Worm (Caenorhabditis elegans) whole organism, midembryonic: Measurements from ENCODE around the gene ttx-1.

Source experiments
- klf-2 ChIP-seq: fragments of 200-800 bp; sonication (Bioruptor generic); conservative IDR thresholded peaks from 2 replicates; pipeline ENCODE4 v1.3.6; 2022; ENCODE audit warnings: missing genetic modification reagents, missing genetic modification characterization, missing compliant biosample characterization
- med-1 ChIP-seq: sonication (generic microtip); optimal IDR thresholded peaks from 2 replicates; lab custom pipeline; 2017; ENCODE audit warnings: missing genetic modification characterization, mild to moderate bottlenecking, missing compliant biosample characterization, antibody characterized with exemption, missing genetic modification reagents; ENCODE audit not compliant: insufficient read depth
- tab-1 ChIP-seq: fragments of 200-800 bp; sonication (Bioruptor generic); IDR thresholded peaks from 2 replicates; pipeline ENCODE4 v1.3.6; 2022; ENCODE audit warnings: missing genetic modification characterization, missing compliant biosample characterization

DNA sequence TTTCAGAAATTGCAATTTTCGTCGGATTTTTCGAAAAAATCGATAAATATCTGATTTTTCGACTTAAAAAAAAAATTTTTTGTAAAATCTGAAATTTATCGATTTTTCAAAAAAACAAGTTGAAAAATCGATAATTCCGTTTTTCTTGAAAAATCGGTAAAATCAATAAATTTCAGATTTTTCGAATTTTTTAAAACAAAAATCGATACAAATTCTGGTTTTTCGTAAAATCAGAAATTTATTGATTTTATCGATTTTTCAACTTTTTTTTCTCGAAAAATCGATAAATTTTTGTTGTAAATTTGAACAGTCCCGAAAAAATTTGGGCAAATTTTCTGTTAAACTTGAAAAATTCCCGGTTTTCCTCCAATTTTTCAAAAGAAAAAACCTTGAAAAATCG, 40.4 kb upstream of the ttx-1 start:
- no peak for TF ChIP-seq klf-2 (GFP tag; lab: Robert Waterston, UW)
- no peak for TF ChIP-seq med-1 (GFP tag; lab: Kevin White, UChicago)
- TF ChIP-seq tab-1 = no peak
